Fruit fly (Drosophila melanogaster): Measurements from ENCODE around the gene CG46509.
"Not testable (repeated sequence)": the region's sequence is repeated elsewhere in the genome, so short reads cannot be mapped to it uniquely, and the experiment has no call there.

CG46509 gene

DNA sequence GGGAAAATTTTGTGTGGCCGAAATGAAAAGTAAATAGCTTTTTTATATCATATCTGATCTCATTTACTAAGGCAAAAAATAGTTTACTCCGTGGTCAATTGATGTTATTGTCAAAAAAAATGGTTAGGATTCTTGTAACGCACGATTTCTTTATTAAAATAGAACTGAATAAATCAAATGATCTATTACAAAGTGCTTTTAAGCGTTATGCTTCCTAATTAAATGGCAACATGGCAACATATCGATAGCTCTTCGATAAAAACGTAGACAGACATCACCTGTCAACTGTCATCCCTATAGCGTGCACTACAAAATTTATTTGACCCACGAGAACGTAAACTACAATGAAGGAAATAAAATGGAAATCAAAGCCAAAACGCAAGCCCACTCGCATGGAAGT is at the start of gene CG46509:
Gene CG46509, plus strand, starts transcription at position 301 of the 400 bp plus-strand sequence.
- TF ChIP-seq ci (GFP tag; IDR thresholded peaks at IDR 0.05); hkb (optimal IDR thresholded peaks at IDR 0.05); hkb (GFP tag; IDR thresholded peaks at IDR 0.05); row (GFP tag; IDR thresholded peaks at IDR 0.05): not testable (repeated sequence)

DNA sequence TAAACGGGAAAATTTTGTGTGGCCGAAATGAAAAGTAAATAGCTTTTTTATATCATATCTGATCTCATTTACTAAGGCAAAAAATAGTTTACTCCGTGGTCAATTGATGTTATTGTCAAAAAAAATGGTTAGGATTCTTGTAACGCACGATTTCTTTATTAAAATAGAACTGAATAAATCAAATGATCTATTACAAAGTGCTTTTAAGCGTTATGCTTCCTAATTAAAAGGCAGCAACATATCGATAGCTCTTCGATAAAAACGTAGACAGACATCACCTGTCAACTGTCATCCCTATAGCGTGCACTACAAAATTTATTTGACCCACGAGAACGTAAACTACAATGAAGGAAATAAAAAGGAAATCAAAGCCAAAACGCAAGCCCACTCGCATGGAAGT is 29.7 kb upstream of the CG46509 start, which contains the start of gene CG40813:
Gene CG40813, plus strand, starts transcription at position 301 of the 400 bp plus-strand sequence.
- not testable (repeated sequence) for TF ChIP-seq mirr (GFP tag; optimal IDR thresholded peaks at IDR 0.05); pnt (GFP tag; optimal IDR thresholded peaks at IDR 0.05); aop (GFP tag; IDR thresholded peaks at IDR 0.05)

DNA sequence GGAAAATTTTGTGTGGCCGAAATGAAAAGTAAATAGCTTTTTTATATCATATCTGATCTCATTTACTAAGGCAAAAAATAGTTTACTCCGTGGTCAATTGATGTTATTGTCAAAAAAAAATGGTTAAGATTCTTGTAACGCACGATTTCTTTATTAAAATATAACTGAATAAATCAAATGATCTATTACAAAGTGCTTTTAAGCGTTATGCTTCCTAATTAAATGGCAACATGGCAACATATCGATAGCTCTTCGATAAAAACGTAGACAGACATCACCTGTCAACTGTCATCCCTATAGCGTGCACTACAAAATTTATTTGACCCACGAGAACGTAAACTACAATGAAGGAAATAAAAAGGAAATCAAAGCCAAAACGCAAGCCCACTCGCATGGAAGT is 25.0 kb upstream of the CG46509 start, which contains the start of gene CG46504:
Gene CG46504, plus strand, starts transcription at position 301 of the 400 bp plus-strand sequence.
- TF ChIP-seq cas, CG7372, H2.0 (GFP tag; IDR thresholded peaks at IDR 0.05): not testable (repeated sequence)

DNA sequence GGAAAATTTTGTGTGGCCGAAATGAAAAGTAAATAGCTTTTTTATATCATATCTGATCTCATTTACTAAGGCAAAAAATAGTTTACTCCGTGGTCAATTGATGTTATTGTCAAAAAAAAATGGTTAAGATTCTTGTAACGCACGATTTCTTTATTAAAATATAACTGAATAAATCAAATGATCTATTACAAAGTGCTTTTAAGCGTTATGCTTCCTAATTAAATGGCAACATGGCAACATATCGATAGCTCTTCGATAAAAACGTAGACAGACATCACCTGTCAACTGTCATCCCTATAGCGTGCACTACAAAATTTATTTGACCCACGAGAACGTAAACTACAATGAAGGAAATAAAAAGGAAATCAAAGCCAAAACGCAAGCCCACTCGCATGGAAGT is 19.9 kb upstream of the CG46509 start, which contains the start of gene CG46505:
Gene CG46505, plus strand, starts transcription at position 301 of the 400 bp plus-strand sequence.
- TF ChIP-seq slp2 (GFP tag; optimal IDR thresholded peaks at IDR 0.05); dan (GFP tag; IDR thresholded peaks at IDR 0.05); Hr78 (GFP tag; optimal IDR thresholded peaks at IDR 0.05): not testable (repeated sequence)

DNA sequence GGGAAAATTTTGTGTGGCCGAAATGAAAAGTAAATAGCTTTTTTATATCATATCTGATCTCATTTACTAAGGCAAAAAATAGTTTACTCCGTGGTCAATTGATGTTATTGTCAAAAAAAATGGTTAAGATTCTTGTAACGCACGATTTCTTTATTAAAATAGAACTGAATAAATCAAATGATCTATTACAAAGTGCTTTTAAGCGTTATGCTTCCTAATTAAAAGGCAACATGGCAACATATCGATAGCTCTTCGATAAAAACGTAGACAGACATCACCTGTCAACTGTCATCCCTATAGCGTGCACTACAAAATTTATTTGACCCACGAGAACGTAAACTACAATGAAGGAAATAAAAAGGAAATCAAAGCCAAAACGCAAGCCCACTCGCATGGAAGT is 14.9 kb upstream of the CG46509 start, which contains the start of gene CG46506:
Gene CG46506, plus strand, starts transcription at position 301 of the 400 bp plus-strand sequence.
- TF ChIP-seq zf30C (GFP tag; optimal IDR thresholded peaks at IDR 0.05); gt (GFP tag; IDR thresholded peaks at IDR 0.05); fru (optimal IDR thresholded peaks at IDR 0.05): not testable (repeated sequence)

DNA sequence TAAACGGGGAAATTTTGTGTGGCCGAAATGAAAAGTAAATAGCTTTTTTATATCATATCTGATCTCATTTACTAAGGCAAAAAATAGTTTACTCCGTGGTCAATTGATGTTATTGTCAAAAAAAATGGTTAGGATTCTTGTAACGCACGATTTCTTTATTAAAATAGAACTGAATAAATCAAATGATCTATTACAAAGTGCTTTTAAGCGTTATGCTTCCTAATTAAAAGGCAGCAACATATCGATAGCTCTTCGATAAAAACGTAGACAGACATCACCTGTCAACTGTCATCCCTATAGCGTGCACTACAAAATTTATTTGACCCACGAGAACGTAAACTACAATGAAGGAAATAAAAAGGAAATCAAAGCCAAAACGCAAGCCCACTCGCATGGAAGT is 9.8 kb upstream of the CG46509 start, which contains the start of gene CG46507:
Gene CG46507, plus strand, starts transcription at position 301 of the 400 bp plus-strand sequence.
- TF ChIP-seq Xrp1 (GFP tag; IDR thresholded peaks at IDR 0.05); CG34422 (GFP tag; IDR thresholded peaks at IDR 0.05); CG14965 (GFP tag; optimal IDR thresholded peaks at IDR 0.05; ENCODE audit: borderline replicate concordance): not testable (repeated sequence)

DNA sequence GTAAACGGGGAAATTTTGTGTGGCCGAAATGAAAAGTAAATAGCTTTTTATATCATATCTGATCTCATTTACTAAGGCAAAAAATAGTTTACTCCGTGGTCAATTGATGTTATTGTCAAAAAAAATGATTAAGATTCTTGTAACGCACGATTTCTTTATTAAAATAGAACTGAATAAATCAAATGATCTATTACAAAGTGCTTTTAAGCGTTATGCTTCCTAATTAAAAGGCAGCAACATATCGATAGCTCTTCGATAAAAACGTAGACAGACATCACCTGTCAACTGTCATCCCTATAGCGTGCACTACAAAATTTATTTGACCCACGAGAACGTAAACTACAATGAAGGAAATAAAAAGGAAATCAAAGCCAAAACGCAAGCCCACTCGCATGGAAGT is 5.1 kb upstream of the CG46509 start, which contains the start of gene CG46508:
Gene CG46508, plus strand, starts transcription at position 301 of the 400 bp plus-strand sequence.
- TF ChIP-seq Hmx (GFP tag; optimal IDR thresholded peaks at IDR 0.05); Elba2 (GFP tag; optimal IDR thresholded peaks at IDR 0.05); CG13894 (tag; optimal IDR thresholded peaks at IDR 0.05): not testable (repeated sequence)

DNA sequence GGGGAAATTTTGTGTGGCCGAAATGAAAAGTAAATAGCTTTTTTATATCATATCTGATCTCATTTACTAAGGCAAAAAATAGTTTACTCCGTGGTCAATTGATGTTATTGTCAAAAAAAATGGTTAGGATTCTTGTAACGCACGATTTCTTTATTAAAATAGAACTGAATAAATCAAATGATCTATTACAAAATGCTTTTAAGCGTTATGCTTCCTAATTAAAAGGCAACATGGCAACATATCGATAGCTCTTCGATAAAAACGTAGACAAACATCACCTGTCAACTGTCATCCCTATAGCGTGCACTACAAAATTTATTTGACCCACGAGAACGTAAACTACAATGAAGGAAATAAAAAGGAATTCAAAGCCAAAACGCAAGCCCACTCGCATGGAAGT is 4.8 kb downstream of the CG46509 start, which contains the start of gene CG46510:
Gene CG46510, plus strand, starts transcription at position 301 of the 400 bp plus-strand sequence.
- TF ChIP-seq gsb-n (tag; optimal IDR thresholded peaks at IDR 0.05); sr (GFP tag; IDR thresholded peaks at IDR 0.05); CG9215 (GFP tag; IDR thresholded peaks at IDR 0.05): not testable (repeated sequence)

DNA sequence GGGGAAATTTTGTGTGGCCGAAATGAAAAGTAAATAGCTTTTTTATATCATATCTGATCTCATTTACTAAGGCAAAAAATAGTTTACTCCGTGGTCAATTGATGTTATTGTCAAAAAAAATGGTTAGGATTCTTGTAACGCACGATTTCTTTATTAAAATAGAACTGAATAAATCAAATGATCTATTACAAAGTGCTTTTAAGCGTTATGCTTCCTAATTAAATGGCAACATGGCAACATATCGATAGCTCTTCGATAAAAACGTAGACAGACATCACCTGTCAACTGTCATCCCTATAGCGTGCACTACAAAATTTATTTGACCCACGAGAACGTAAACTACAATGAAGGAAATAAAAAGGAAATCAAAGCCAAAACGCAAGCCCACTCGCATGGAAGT is 9.8 kb downstream of the CG46509 start, which contains the start of gene CG46511:
Gene CG46511, plus strand, starts transcription at position 301 of the 400 bp plus-strand sequence.
- not testable (repeated sequence) for TF ChIP-seq croc (GFP tag; conservative IDR thresholded peaks at IDR 0.05); CG17612 (GFP tag; IDR thresholded peaks at IDR 0.05); Bteb2 (GFP tag; optimal IDR thresholded peaks at IDR 0.05)

Measured in whole organism, embryonic.